Worm (Caenorhabditis elegans) whole organism, L1 larva: ENCODE measurements around the gene lev-1.
A peak's percentile ranks its signal among the peaks of the same experiment; 100 is the strongest.

Experiments
- C34B4.2 ChIP-seq: sonication (generic microtip); optimal IDR thresholded peaks from 2 replicates; lab custom pipeline; 2017; ENCODE audit warnings: mild to moderate bottlenecking, missing genetic modification characterization, missing compliant biosample characterization
- aha-1 ChIP-seq: fragments of 150-350 bp; optimal IDR thresholded peaks from 2 replicates; lab custom pipeline; 2014; ENCODE audit warnings: missing biosample characterization, missing genetic modification characterization
- blmp-1 ChIP-seq: fragments of 150-350 bp; optimal IDR thresholded peaks from 2 replicates; lab custom pipeline; 2014; ENCODE audit warnings: missing biosample characterization, missing genetic modification characterization
- efl-1 ChIP-seq, 4 experiments: fragments of 150-350 bp; optimal IDR thresholded peaks in 3 of 4; peaks in 1 of 4; 1 replicate in 1 of 4; 2 replicates in 3 of 4; lab custom pipeline; 2014; ENCODE audit warnings: missing biosample characterization in 2 of 4, missing genetic modification characterization in 2 of 4, missing genetic modification reagents in 2 of 4
- elt-2 ChIP-seq: sonication (generic microtip); optimal IDR thresholded peaks from 2 replicates; lab custom pipeline; 2016; ENCODE audit warnings: missing genetic modification characterization, mild to moderate bottlenecking, inconsistent platforms, missing compliant biosample characterization, missing genetic modification reagents
- fos-1 ChIP-seq: fragments of 150-350 bp; optimal IDR thresholded peaks from 2 replicates; lab custom pipeline; 2014; ENCODE audit warnings: missing biosample characterization, missing genetic modification characterization
- hlh-17 ChIP-seq: fragments of 200-800 bp; sonication (Bioruptor generic); optimal IDR thresholded peaks from 2 replicates; lab custom pipeline; 2018; ENCODE audit warnings: missing genetic modification characterization, mild to moderate bottlenecking, missing compliant biosample characterization, moderate library complexity, borderline replicate concordance
- hpl-2 ChIP-seq: fragments of 150-350 bp; optimal IDR thresholded peaks from 2 replicates; lab custom pipeline; 2014; ENCODE audit warnings: missing biosample characterization, missing genetic modification reagents, missing genetic modification characterization
- irx-1 ChIP-seq: sonication (generic microtip); optimal IDR thresholded peaks from 2 replicates; lab custom pipeline; 2016; ENCODE audit warnings: missing genetic modification characterization, missing compliant biosample characterization
- lin-14 ChIP-seq: fragments of 200-800 bp; sonication (Bioruptor generic); optimal IDR thresholded peaks from 2 replicates; lab custom pipeline; 2018; ENCODE audit warnings: mild to moderate bottlenecking, missing genetic modification characterization, moderate library complexity, missing compliant biosample characterization
- lin-39 ChIP-seq: fragments of 150-350 bp; optimal IDR thresholded peaks from 2 replicates; lab custom pipeline; 2014; ENCODE audit warnings: missing biosample characterization, missing genetic modification reagents, missing genetic modification characterization
- lsy-2 ChIP-seq, 2 experiments: fragments of 150-350 bp; optimal IDR thresholded peaks; 2 replicates each; lab custom pipeline; 2014; ENCODE audit warnings: missing biosample characterization in 2 of 2, missing genetic modification characterization in 2 of 2
- mdl-1 ChIP-seq, 2 experiments: fragments of 150-350 bp; optimal IDR thresholded peaks; 2 replicates each; lab custom pipeline; 2014 to 2017; ENCODE audit warnings: missing biosample characterization in 2 of 2, missing genetic modification characterization in 2 of 2, inconsistent platforms in 1 of 2
- nhr-12 ChIP-seq: sonication (generic microtip); optimal IDR thresholded peaks from 2 replicates; lab custom pipeline; 2017; ENCODE audit warnings: missing biosample characterization, missing genetic modification characterization
- nhr-20 ChIP-seq: sonication (generic microtip); optimal IDR thresholded peaks from 2 replicates; lab custom pipeline; 2016; ENCODE audit warnings: mild to moderate bottlenecking, missing genetic modification characterization, missing compliant biosample characterization
- nhr-47 ChIP-seq: sonication (generic microtip); optimal IDR thresholded peaks from 2 replicates; lab custom pipeline; 2016; ENCODE audit warnings: mild to moderate bottlenecking, missing genetic modification characterization, moderate library complexity, missing compliant biosample characterization
- nhr-90 ChIP-seq: sonication (generic microtip); optimal IDR thresholded peaks from 2 replicates; lab custom pipeline; 2016; ENCODE audit warnings: mild to moderate bottlenecking, missing genetic modification characterization, missing compliant biosample characterization; ENCODE audit not compliant: poor library complexity
- pag-3 ChIP-seq: sonication (generic microtip); optimal IDR thresholded peaks from 2 replicates; lab custom pipeline; 2017; ENCODE audit warnings: missing genetic modification characterization, mild to moderate bottlenecking, missing compliant biosample characterization, antibody characterized with exemption, borderline replicate concordance; ENCODE audit not compliant: insufficient read depth
- pax-3 ChIP-seq: fragments of 200-800 bp; sonication (Bioruptor generic); optimal IDR thresholded peaks from 2 replicates; lab custom pipeline; 2018; ENCODE audit warnings: mild to moderate bottlenecking, missing genetic modification characterization, moderate library complexity, missing compliant biosample characterization
- pqm-1 ChIP-seq: sonication (generic microtip); optimal IDR thresholded peaks from 3 replicates; lab custom pipeline; 2017; ENCODE audit warnings: missing biosample characterization, missing genetic modification characterization
- rnt-1 ChIP-seq: sonication (generic microtip); optimal IDR thresholded peaks from 2 replicates; lab custom pipeline; 2016; ENCODE audit warnings: mild to moderate bottlenecking, missing genetic modification characterization, moderate library complexity, missing compliant biosample characterization
- skn-1 ChIP-seq: fragments of 150-350 bp; optimal IDR thresholded peaks from 2 replicates; lab custom pipeline; 2014; ENCODE audit warnings: missing biosample characterization, missing genetic modification characterization
- snu-23 ChIP-seq: sonication (generic microtip); optimal IDR thresholded peaks from 2 replicates; lab custom pipeline; 2016; ENCODE audit warnings: missing genetic modification characterization, missing compliant biosample characterization
- unc-130 ChIP-seq: fragments of 150-350 bp; optimal IDR thresholded peaks from 2 replicates; lab custom pipeline; 2017; ENCODE audit warnings: missing biosample characterization, missing genetic modification characterization, inconsistent platforms
- vab-15 ChIP-seq: sonication (generic microtip); optimal IDR thresholded peaks from 2 replicates; lab custom pipeline; 2017; ENCODE audit warnings: missing genotype, mild to moderate bottlenecking, missing genetic modification characterization, missing compliant biosample characterization
- ztf-11 ChIP-seq, 2 experiments: sonication (generic microtip); optimal IDR thresholded peaks; 2 replicates each; lab custom pipeline; 2016 to 2017; ENCODE audit warnings: missing genetic modification characterization in 2 of 2, missing biosample characterization in 1 of 2, missing compliant biosample characterization in 1 of 2

The lev-1 gene

DNA sequence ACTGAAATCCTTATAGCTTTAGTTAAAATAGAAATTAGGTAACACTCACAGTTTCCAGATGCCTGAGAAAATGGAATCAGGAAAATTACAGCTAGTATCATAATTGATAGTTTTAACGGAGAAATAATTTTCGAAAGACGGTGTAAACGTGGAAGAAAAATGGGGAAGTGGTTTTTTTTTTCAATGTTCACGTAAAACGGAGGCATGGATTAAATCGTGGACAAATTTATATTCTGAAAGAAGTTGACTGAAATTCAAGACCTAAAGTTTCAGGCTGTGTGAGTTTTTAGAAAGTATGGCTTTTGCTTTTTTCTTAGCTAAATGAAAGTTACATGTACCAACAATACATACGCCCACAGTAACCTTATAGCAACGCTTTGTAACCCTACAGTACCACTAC, 36.9 kb downstream of the lev-1 start, which contains the start of gene spe-43:
Gene spe-43, minus strand, starts transcription at position 101 of the 400 bp plus-strand sequence.
- TF ChIP-seq hlh-17 (GFP tag; lab: Kevin White, UChicago), result no peak
- TF ChIP-seq pax-3 (tag; lab: Kevin White, UChicago), result no peak
- no peak for TF ChIP-seq hpl-2 (GFP tag; lab: Kevin White, UChicago)
- TF ChIP-seq ztf-11 (tag; optimal IDR thresholded peaks at IDR 0.05; lab: Kevin White, UChicago), result no peak
- TF ChIP-seq aha-1 (tag; lab: Kevin White, UChicago), result no peak
- TF ChIP-seq pag-3 (tag; lab: Kevin White, UChicago), result no peak
- no peak for TF ChIP-seq lin-39 (tag; lab: Kevin White, UChicago)
- TF ChIP-seq nhr-47 (tag; lab: Kevin White, UChicago), result no peak
- TF ChIP-seq lin-14 (GFP tag; lab: Kevin White, UChicago), result no peak
- TF ChIP-seq elt-2 (tag; lab: Kevin White, UChicago), result no peak
- no peak for TF ChIP-seq lsy-2 (tag; optimal IDR thresholded peaks at IDR 0.05; lab: Kevin White, UChicago)
- no peak for TF ChIP-seq skn-1 (tag; lab: Kevin White, UChicago)
- no peak for TF ChIP-seq fos-1 (tag; lab: Kevin White, UChicago)
- no peak for TF ChIP-seq rnt-1
- no peak for TF ChIP-seq mdl-1 (tag; optimal IDR thresholded peaks at IDR 0.05; lab: Kevin White, UChicago)
- no peak for TF ChIP-seq snu-23 (GFP tag; lab: Kevin White, UChicago)
- TF ChIP-seq unc-130 (tag; lab: Kevin White, UChicago), result no peak
- TF ChIP-seq nhr-90 (tag; lab: Kevin White, UChicago), result no peak
- no peak for TF ChIP-seq blmp-1 (tag; lab: Kevin White, UChicago)
- no peak for TF ChIP-seq vab-15 (tag; lab: Kevin White, UChicago)
- TF ChIP-seq, all 84 proteins: peak for 0

DNA sequence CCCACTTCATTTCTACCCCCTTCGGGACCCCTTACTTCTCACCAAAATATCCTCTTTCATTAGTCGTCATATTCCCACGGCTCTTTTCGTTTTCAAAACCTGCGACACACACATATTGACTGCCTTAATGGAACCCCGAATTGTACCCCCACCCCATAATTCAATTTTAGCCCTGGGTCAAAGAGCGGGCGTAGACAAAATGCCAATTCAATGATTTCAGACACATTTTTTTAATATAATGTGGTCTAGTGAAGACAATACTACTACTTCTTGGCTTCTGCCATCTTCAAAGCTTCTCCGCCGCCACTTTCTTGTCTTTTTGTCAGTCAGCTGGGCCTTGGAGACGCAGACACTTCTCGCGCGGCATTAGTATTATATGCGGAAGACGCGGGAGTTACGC, 51.5 kb downstream of the lev-1 start:
- TF ChIP-seq lin-39 (tag; lab: Kevin White, UChicago) (no peak), lsy-2 (tag; optimal IDR thresholded peaks at IDR 0.05; lab: Kevin White, UChicago) (no peak), hlh-17 (GFP tag; lab: Kevin White, UChicago) (no peak), efl-1 (optimal IDR thresholded peaks at IDR 0.05; lab: Kevin White, UChicago) (no peak), efl-1 (GFP tag; optimal IDR thresholded peaks at IDR 0.05 in 1 of 2; lab: Kevin White, UChicago) (peak in 1 of 2 experiments; percentile 39), irx-1 (tag; lab: Kevin White, UChicago) (no peak), pqm-1 (tag; lab: Kevin White, UChicago) (no peak)

DNA sequence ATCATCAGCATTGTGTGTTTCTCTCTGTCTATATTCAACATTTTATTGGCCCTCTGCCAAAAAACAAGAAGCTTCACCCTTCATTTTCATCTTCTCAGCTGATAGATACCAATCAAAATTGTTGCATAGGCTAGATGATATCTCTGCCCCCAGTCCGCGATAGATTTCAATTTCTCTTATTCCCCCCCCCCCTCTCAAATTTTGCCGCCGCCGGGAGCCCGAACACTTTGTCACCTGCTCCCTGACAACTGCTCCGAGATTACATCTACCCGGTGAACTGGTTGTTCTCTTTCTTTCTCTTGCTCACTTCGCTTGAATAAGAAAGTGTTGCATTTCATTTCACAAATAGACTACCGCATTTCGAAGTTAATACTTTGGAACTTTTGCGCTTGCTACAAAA, 53.2 kb downstream of the lev-1 start:
- TF ChIP-seq C34B4.2, result no peak
- peak; percentile 66 for TF ChIP-seq lin-14 (GFP tag; lab: Kevin White, UChicago)
- no peak for TF ChIP-seq irx-1 (tag; lab: Kevin White, UChicago)
- no peak for TF ChIP-seq nhr-90 (tag; lab: Kevin White, UChicago)
- TF ChIP-seq nhr-12 (tag; lab: Kevin White, UChicago), result no peak
- no peak for TF ChIP-seq nhr-20
- no peak for TF ChIP-seq unc-130 (tag; lab: Kevin White, UChicago)
- TF ChIP-seq pag-3 (tag; lab: Kevin White, UChicago), result peak; percentile 48
